Fruit fly (Drosophila melanogaster): ENCODE data around the gene VhaM9.7-c.
A peak's percentile ranks its signal among the peaks of the same experiment; 100 is the strongest.

The VhaM9.7-c gene

DNA sequence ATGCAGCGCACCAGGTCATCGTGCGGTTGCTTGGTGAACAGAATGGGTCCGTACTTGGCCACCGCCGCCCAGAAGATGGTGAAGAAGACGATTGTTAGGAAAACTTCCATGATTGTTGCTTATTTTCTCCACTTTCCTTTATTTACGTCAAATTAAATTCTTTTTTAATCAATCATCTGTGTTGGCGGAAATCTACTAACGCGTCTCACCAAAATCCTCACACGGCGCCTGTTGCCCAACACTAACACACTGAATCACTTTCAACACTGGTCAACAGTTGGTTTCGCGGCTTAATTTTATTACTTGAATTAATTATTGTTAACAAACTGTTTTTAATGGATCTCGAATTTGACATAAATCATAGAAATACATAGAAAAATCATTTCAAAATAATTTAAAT, at the start of gene VhaM9.7-c:
Gene VhaM9.7-c, minus strand, starts transcription at position 207 of the 400 bp plus-strand sequence.
- TF ChIP-seq CG8478 (optimal IDR thresholded peaks at IDR 0.05) (no peak), psq (optimal IDR thresholded peaks at IDR 0.05) (no peak), pan (optimal IDR thresholded peaks at IDR 0.05) (no peak), Dll (optimal IDR thresholded peaks at IDR 0.05) (no peak), usp (GFP tag; optimal IDR thresholded peaks at IDR 0.05) (no peak), EcR (GFP tag; optimal IDR thresholded peaks at IDR 0.05) (no peak)

- no peak for TF ChIP-seq psq (optimal IDR thresholded peaks at IDR 0.05)
- no peak for TF ChIP-seq pan (optimal IDR thresholded peaks at IDR 0.05)
- no peak for TF ChIP-seq EcR (GFP tag; optimal IDR thresholded peaks at IDR 0.05)
- no peak for TF ChIP-seq usp (GFP tag; optimal IDR thresholded peaks at IDR 0.05)
- TF ChIP-seq Dll (optimal IDR thresholded peaks at IDR 0.05), result no peak
- TF ChIP-seq CG8478 (optimal IDR thresholded peaks at IDR 0.05), result no peak
Measured at dm6 chr3L:4236097-4236572, 49.5 kb upstream of the VhaM9.7-c start, which contains the start of gene ImpL2. ImpL2 (minus strand) TSS chr3L:4236147.

DNA sequence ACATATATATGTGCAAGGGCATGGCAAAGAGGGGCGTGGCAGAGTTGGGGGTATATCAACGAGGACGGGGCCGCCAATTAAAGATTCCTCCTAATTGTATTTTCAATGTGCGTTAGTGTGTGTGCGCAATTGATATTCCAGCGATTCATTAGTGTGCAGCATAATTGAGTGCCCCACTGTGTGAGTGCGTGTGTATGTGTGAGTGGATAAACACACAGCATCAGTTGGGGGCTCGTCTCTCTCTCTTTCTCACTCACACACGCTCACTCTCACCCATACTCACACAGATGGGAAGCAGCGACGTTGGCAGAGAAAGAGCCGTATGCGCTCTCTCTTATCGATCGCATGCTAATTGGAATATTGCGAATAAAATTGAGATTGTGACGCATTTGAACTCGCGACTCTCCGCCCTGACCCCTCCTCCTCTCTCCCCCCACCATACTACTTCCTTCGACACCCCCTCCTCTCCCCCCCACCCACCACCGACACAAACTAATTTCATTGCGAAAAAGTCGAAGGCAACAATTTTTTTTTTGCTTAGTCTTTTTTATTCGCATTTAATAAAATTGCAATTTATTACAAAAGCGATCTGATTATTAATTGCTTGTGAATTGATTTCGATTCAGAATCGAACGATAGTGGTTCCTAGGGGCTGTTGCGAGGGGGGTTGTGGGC, 47.1 kb upstream of the VhaM9.7-c start:
- TF ChIP-seq psq (optimal IDR thresholded peaks at IDR 0.05), result no peak
- no peak for TF ChIP-seq CG8478 (optimal IDR thresholded peaks at IDR 0.05)
- no peak for TF ChIP-seq Dll (optimal IDR thresholded peaks at IDR 0.05)
- TF ChIP-seq pan (optimal IDR thresholded peaks at IDR 0.05), result no peak
- no peak for TF ChIP-seq usp (GFP tag; optimal IDR thresholded peaks at IDR 0.05)
- no peak for TF ChIP-seq EcR (GFP tag; optimal IDR thresholded peaks at IDR 0.05)

dm6 chr3L:4232724-4233367, 46.2 kb upstream of the VhaM9.7-c start:
- TF ChIP-seq Dll (optimal IDR thresholded peaks at IDR 0.05) (no peak), CG8478 (optimal IDR thresholded peaks at IDR 0.05) (no peak), EcR (GFP tag; optimal IDR thresholded peaks at IDR 0.05) (no peak), psq (optimal IDR thresholded peaks at IDR 0.05) (no peak)

dm6 chr3L:4232227-4232626, 45.6 kb upstream of the VhaM9.7-c start:
- TF ChIP-seq psq (optimal IDR thresholded peaks at IDR 0.05), result no peak
- no peak for TF ChIP-seq pan (optimal IDR thresholded peaks at IDR 0.05)
- no peak for TF ChIP-seq Dll (optimal IDR thresholded peaks at IDR 0.05)
- no peak for TF ChIP-seq usp (GFP tag; optimal IDR thresholded peaks at IDR 0.05)
- TF ChIP-seq EcR (GFP tag; optimal IDR thresholded peaks at IDR 0.05), result no peak
- no peak for TF ChIP-seq CG8478 (optimal IDR thresholded peaks at IDR 0.05)

DNA sequence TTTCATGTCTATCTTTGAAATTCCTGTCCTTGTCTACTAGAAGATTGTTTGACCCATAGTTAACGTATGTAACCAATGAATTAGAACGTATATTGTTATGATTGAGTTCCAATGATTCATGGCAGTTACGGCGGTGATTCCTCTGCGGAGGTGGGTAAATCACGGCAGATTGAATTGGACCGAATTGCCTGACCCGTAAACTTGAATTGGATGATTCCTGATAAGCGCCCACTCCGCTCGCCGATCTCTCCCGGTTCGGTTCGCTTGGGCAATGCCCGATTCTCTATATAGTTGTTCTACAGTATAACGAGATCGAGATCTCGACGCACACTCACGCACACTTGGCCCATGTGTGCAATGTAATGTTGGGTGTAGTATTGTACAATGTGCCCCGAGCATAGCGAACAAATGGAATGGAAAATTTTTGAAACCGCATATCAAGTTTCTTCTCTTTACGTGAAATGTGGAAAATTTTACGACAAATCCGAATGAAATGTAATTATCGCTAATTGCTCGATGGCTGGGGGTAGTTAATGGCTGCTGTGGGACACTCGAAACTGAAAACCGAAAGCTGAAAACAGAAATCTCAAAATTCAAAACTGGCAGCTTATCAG, 44.8 kb upstream of the VhaM9.7-c start:
- TF ChIP-seq usp (GFP tag; optimal IDR thresholded peaks at IDR 0.05) (no peak), EcR (GFP tag; optimal IDR thresholded peaks at IDR 0.05) (no peak), Dll (optimal IDR thresholded peaks at IDR 0.05) (no peak), psq (optimal IDR thresholded peaks at IDR 0.05) (no peak), CG8478 (optimal IDR thresholded peaks at IDR 0.05) (no peak), pan (optimal IDR thresholded peaks at IDR 0.05) (no peak)

- TF ChIP-seq Dll (optimal IDR thresholded peaks at IDR 0.05) (no peak), pan (optimal IDR thresholded peaks at IDR 0.05) (no peak), EcR (GFP tag; optimal IDR thresholded peaks at IDR 0.05) (no peak), usp (GFP tag; optimal IDR thresholded peaks at IDR 0.05) (no peak), psq (optimal IDR thresholded peaks at IDR 0.05) (no peak), CG8478 (optimal IDR thresholded peaks at IDR 0.05) (no peak)
Measured at dm6 chr3L:4230357-4230901, 43.8 kb upstream of the VhaM9.7-c start.

DNA sequence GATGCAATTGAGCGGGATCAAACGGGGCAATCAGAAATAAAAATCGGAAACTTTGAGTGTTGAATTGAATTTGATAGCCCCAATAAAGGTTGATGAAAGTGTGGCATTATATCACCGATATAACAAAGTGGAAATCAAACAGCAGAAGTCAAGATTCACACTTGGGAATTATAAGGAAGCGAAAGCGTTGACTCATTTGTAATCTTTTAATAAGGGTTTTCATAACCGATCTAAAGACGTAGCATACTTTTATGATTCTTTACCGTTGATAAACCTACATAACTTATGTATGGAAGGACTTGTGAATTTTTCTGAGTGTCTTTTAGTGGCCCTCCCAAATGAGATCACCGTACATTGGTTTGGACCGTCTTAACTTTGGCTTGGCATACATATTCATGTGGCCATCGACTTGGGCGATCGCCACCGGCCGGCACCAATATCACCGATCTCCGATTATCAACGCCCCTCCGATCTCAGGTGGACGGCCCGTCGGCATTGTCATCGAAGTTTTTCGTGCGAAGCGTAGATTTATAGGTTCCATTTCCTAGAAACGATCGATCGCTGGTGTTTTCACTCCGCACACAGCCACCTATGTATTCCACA, 42.8 kb upstream of the VhaM9.7-c start:
- TF ChIP-seq EcR (GFP tag; optimal IDR thresholded peaks at IDR 0.05) (no peak), pan (optimal IDR thresholded peaks at IDR 0.05) (no peak), psq (optimal IDR thresholded peaks at IDR 0.05) (no peak), usp (GFP tag; optimal IDR thresholded peaks at IDR 0.05) (no peak), CG8478 (optimal IDR thresholded peaks at IDR 0.05) (no peak), Dll (optimal IDR thresholded peaks at IDR 0.05) (no peak)

DNA sequence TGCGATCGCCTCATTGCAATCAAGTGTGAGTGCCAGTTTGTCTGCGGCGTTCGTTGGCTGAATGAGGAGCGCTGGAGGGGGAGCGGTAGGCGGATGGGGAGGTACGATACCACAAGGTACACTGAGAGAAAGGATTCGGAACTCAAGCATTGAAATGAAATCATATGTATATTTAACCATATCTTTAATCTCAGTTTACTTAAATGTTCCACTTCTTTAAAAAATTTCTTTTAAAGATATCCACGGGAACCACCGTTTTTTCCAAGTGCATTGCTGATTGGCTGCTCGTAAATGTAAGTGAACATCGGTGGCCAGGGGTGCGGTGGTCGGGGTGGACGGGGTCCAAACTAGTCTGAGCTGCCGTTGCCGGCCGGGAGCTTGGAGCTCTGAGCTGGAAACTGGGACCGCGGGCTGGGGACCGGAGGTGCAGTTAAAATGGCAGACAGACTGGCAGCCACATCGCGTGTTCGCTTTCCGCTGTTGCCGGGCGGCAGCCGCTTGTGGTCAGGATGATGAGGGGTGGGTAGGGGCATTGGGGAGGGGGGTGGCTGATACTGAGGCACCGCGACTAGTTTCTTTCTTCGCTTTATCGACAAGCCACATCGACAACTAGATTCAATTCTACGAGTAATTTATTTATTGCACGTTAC, 41.6 kb upstream of the VhaM9.7-c start:
- no peak for TF ChIP-seq CG8478 (optimal IDR thresholded peaks at IDR 0.05)
- peak; percentile 5 for TF ChIP-seq Dll (optimal IDR thresholded peaks at IDR 0.05)

DNA sequence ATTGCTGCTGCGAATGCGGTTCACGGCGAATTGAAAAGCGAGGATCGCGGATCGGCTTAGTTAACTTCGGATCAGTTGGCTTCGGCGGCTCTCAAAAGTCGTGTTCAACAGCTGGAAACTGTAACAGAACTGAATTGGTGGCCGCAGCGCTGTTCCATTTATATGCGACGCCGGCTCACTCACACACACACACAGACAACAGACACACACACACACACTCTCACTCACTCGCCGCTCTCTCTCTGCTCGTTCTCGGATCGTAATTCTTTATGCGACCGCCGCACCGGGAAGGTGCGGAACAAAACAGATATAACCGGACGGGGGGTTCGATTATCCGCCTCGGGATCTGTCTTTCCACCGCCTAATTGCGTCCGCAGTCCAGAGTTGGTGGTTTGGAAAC, 40.5 kb upstream of the VhaM9.7-c start, which contains the start of gene CG46460:
Gene CG46460, minus strand, starts transcription at position 139 of the 400 bp plus-strand sequence.
- TF ChIP-seq Dll (optimal IDR thresholded peaks at IDR 0.05), result peak; percentile 70
- peak; percentile 15 for TF ChIP-seq CG8478 (optimal IDR thresholded peaks at IDR 0.05)
- TF ChIP-seq usp (GFP tag; optimal IDR thresholded peaks at IDR 0.05), result no peak

Measured in whole organism.